Fruit fly (Drosophila melanogaster) S2 (cell line): ENCODE measurements around the gene CG42866.

ENCODE experiments used
- CG8478 ChIP-seq: fragments of >200 bp; optimal IDR thresholded peaks from 2 replicates; lab custom pipeline; 2018
- CTCF ChIP-seq, 2 experiments: fragments of >200 bp; optimal IDR thresholded peaks; 2 replicates each; lab custom pipeline; 2018

The CG42866 gene

DNA sequence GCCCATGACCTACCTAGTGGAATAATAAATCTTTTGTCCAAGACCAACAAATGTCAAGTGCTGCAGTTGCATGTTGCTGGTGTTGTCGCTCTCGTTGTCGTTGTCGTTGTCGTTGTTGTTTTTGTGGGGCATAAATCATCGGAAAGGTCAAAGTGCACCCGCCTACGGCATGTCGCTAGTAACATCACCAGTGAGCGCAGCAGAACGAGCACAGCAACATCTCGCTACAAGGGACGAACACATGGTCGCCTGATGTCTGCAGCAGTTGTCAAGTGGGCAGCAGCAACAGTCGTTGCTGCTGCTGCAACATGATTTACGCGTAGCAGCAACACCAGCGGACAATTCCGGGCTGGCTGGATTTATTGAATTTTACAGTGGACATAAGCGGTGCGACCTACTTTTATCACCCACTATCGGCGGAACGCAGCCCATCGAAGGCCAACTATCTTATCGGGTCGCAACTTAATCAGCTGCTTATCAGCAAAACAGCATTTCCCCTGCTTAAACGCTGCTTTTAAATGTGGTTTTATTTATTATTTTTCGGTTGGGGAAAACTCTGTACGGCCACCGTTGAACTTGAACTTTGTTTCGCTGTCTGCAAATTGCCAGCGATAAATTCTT, 9.8 kb downstream of the CG42866 start:
- TF ChIP-seq CTCF (optimal IDR thresholded peaks at IDR 0.05; lab: Kevin White, UChicago), result no peak
- no peak for TF ChIP-seq CG8478 (lab: Kevin White, UChicago)

DNA sequence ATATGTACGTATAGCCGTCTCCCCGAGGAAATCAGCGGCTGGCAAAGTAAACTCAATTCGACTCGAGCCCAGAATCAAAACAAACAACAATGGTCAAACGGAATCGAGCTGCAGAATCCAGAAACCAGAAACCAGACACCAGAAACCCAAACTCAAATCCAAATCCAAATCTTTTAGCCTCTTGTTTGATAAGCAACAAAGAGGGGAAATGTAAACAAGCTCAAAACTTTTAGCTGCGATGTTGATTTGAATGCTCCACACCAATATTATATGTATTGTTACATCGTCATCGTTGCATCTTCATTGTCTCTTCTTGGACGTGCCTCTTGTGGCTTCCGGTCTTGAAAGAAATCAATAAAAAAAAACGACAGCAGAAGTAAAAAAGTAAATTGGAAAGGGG, 11.9 kb downstream of the CG42866 start:
- no peak for TF ChIP-seq CG8478 (lab: Kevin White, UChicago)
- TF ChIP-seq CTCF (optimal IDR thresholded peaks at IDR 0.05; lab: Kevin White, UChicago), result no peak

DNA sequence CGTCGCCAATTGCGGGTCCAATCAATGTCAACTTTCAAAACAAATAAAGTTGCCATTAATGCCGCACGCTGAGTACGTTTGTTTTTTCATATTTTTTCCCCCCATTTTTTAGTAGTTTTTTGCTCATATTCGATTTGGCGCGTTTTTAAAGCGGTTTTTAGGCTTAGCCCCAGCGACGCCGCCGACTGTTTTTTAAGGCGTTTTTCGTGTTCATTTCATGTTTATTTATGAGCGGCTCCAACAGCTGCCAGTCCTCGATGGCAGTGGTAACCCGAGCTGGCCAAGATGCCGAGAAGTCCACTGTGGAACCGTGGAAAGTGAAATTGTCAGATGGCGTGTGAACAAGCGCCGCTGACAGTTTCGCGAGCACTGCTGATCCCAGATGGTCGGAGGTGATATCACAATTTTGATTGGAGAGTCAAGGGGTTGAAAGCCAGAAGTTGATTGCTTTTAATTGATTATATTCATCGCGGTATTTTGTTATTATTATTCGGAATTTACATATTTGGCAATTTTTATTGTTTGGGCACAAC, 13.4 kb downstream of the CG42866 start:
- TF ChIP-seq CTCF (optimal IDR thresholded peaks at IDR 0.05; lab: Kevin White, UChicago) (no peak), CG8478 (lab: Kevin White, UChicago) (no peak)

DNA sequence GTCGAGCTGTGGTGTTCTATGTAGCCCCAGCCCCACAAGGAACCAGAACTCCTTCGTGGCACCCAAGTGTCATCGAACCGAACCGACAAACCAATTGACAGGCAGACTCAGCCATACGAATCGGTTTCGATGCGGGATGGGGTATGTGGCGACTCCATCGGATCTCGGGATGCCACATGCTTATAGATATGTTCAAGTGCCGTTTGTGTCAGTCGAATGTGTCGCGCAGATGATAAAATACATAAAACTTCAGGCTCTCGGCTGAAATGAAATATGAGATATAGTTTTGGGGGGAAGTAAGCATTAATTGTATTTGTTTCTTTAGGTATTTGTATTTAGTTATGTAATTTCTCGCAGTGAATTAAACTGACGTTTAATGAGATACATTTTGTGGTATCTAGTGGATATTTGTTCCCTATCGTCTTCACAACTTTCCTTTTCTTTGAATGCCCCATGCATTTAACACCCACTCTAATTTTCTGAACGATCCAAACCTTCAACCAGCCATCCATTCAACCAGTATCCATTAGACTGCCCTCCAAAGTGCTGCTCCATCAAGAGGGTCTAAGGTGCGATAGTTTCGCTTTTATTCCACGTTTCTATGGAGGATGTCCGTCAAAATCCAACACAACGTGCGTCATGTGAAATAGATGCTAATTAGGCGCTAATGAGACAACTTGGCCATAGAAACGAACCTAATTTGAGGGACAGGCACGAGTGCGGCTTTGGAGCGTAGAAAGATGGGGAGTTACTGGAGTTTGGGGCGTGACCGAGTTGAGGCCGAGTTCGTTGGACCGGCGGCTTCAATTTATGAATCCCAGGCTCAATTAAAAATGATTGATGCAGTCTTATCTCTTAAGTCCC, 16.9 kb downstream of the CG42866 start:
- TF ChIP-seq CTCF (optimal IDR thresholded peaks at IDR 0.05; lab: Kevin White, UChicago) (no peak), CG8478 (lab: Kevin White, UChicago) (no peak)

DNA sequence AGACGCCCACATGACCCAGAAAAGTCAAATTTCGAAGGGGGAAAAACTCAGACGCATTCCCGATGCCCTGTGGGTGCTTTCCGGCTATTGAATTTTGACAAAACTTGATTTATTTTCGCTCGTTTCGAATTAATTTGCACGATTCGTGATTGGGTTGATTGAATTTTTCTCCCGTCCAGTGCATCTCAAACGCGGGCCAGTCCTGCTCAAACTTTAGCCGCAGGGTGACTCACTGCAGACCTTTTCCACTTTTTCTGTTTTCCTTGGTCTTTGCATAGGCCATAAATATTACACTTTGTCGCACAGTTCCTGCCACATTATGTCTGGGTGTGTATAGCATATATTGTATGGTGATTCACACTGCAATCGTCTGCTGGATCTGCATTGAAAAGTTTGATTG, 18.4 kb downstream of the CG42866 start:
- TF ChIP-seq CG8478 (lab: Kevin White, UChicago) (no peak), CTCF (optimal IDR thresholded peaks at IDR 0.05; lab: Kevin White, UChicago) (peak in 1 of 2 experiments; percentile 2)

DNA sequence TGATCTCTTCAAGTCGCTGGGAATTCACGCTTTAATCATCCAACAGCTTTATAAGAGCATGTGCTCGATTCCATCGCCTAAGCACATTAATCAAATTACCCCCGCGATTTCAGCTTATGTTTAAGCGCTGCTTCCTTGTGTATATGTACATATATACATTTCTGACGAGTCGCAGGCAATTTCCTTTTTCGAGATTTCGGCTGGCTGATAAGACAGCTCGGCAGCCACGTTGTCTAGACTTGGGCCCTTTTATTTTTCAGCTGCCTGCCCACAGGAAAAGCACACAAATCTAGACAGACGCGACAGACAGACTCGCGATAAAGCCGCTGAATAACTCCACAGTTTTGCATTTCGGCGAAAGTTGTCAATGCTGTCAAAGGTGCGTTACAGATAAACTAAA, 19.0 kb downstream of the CG42866 start:
- no peak for TF ChIP-seq CG8478 (lab: Kevin White, UChicago)
- TF ChIP-seq CTCF (optimal IDR thresholded peaks at IDR 0.05; lab: Kevin White, UChicago), result no peak

DNA sequence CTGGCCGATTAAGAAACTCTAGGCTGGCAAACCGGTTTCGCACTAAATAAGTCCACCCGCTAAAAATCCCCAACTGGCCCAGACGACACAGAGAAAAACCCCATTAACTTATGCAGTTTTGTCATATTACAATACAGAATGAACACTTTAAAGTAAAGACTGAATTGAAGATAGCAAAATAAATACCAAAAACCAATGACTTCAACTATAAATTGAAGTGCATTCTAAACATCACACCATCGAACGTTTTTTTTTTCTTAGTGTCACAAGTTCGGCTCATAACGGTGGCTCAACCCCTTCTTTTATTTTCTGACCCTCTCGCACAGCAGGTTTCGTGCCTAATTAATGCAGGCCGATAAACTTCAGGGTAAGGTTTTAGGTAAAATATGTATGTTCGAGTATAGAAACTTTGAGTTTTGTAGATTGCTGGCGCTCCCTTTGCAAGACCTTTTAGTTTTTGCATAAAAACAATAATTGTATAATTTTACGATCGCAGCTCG, 20.1 kb downstream of the CG42866 start:
- no peak for TF ChIP-seq CTCF (optimal IDR thresholded peaks at IDR 0.05; lab: Kevin White, UChicago)
- TF ChIP-seq CG8478 (lab: Kevin White, UChicago), result no peak

DNA sequence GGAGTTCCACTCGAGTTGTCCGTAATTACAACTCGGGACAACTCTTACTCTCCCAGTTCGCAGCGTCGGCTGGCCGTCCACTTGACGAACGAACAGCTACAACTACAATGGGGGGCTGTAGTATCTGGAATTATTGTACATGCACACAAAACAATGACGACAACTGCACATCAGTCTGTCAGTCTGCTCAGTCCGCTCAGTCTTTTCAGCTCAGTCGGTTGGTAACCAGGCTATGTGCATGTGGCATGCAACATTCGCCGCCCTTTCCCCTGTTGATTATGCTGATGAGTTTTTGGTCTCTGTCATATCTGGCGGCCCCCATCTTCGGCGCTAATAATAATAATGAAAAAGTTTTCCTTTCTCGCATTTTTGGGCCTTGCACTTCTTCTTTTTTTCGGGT, 21.4 kb downstream of the CG42866 start:
- TF ChIP-seq CG8478 (lab: Kevin White, UChicago), result no peak
- no peak for TF ChIP-seq CTCF (optimal IDR thresholded peaks at IDR 0.05; lab: Kevin White, UChicago)

DNA sequence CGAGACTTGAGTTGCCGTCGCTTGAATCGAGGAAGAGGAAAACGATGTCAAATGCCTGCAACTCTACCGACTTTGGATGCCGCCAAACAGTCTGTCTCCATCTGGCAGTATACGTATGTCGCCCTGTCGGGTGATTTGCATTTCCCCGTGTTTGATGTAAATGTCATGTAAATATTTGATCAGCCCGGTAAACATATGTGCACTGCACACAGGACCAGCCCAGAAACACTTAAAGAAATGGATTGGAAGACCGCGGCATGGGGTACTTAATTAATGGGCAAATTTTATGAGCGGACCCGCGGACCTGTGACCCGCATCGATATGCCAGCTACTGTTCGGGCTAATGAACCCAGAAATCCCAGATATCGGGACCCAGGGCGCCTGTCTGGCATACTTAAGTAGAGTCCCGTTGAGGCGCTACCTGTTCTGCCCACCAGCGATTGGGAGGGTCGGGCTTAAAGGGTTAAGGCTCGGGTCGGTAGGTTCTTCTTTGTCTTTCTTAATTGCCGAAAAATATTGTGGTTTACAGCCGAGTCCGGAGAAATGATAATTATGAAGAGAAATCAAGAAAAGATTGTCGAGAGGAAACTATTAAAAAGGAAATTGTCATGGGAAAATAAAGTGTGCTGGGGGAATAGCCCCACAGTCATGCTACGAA, 23.6 kb downstream of the CG42866 start:
- TF ChIP-seq CG8478 (lab: Kevin White, UChicago) (no peak), CTCF (optimal IDR thresholded peaks at IDR 0.05; lab: Kevin White, UChicago) (no peak)

DNA sequence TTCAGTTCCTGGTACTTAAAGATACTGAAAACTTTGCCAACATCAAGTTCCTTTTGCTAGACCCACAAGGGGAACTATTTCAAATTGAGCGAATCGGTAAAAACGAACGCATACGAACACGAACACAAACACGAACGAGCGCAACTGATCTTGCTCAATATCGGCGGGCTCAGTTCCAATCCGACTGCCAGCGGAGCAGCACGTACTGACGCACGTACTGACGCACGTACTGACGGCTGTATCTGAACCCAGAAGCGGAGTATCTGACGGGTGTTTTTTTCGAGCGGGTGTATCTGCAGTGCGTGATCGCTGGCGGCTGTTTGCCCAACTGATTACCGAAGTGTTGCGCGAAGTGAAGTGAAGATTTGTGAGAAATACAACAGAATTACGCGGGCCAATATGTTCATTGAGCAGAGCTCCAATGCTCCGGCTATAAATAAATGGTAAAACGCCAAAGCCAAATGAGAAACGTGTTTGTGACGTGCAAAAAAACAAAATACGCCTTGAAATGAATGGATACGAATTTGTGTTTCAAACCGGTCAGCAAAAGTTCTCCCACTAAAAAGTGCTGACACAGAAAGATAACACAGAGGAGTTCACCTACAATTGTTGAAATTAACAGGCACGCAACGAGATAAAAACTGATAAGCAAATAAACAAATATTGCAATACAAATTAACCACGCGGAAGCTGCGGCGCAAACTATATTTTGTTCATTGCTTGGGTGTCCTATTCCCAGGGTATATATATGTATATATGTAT, 26.2 kb downstream of the CG42866 start:
- TF ChIP-seq CTCF (optimal IDR thresholded peaks at IDR 0.05; lab: Kevin White, UChicago) (no peak), CG8478 (lab: Kevin White, UChicago) (no peak)

DNA sequence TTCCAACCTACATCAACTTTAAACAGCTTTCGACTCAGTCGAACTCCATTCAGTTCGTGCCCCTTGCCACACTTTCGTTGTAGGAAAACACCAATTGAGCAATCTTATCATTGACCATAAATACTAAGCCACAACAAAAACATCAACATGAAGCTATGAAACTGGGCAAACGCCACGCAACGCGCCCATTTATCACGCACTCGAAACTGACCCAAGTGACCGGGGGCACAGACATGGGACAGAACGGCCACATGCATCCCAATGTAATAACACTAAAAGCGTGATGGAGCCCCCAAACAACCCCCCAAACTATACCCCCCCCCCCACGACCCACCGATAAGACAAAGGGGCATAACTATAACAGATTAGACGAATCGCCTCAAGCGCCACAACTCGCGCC, 29.0 kb downstream of the CG42866 start:
- TF ChIP-seq CG8478 (lab: Kevin White, UChicago), result no peak

DNA sequence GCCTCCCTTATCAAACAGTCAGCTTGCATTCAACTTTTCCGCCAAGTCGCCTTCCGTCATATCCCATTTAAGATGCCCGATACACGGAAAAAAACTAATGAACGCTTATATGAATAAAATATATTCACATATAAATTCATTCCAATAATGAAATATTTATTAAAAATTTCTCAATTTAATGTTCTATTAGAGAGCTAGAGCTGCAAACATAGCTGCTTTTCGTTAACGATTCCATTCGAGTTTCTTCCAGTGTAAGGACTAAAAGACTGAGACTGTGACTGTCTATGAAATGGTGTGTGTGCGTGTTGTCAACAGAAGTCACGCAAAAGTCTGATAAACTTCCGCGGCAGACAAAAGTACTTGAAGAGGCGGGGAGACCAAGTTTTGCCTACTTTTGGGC, 31.4 kb downstream of the CG42866 start:
- TF ChIP-seq CTCF (optimal IDR thresholded peaks at IDR 0.05; lab: Kevin White, UChicago) (no peak), CG8478 (lab: Kevin White, UChicago) (no peak)

DNA sequence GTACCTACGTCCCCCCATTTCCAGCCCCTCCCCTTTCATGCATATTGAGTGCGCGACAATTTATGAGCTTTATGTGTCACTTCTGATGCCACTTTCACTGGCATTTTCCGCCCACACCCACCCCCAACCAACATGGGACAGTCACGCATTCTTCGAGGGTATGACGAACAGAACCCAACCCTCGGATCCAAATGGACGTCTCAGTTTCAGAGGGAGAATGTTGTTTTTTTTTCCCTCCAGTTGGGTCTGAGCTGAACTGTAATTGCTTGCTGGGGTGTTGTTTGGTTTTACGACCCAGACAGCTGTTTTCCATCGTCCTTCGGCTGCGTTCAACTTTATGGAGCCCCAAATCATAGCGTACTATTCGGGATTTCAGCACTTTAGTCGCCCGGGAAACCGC, 37.7 kb downstream of the CG42866 start:
- TF ChIP-seq CG8478 (lab: Kevin White, UChicago) (no peak), CTCF (optimal IDR thresholded peaks at IDR 0.05; lab: Kevin White, UChicago) (no peak)

DNA sequence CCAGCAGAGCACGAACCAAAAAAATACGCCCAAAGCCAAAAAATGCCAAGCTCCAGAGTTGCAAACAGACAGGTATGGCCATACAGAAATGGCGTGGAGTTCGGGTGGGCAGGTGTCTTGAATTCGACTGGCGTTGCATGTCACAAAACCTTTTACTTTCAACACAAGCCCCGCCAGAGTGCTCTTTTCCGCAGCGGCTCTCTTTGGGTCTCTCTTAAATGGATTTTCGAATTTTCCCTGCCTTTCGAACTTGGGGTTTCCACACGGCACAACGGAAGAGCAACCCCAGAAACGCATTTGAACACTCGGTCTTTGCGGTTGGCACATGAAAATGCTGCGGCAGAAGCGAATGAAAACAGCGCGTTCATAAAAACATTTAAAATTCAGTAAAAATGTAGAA, 43.6 kb downstream of the CG42866 start:
- TF ChIP-seq CTCF (optimal IDR thresholded peaks at IDR 0.05; lab: Kevin White, UChicago) (no peak), CG8478 (lab: Kevin White, UChicago) (no peak)
